Worm (Caenorhabditis elegans): Measurements from ENCODE around the gene T06F4.1.

Gene T06F4.1

ce11 chrX:4104435-4104834, 25.3 kb upstream of the T06F4.1 start, which contains the start of gene R02E4.1:
R02E4.1 (minus strand) TSS chrX:4104535.
- TF ChIP-seq klf-2 (GFP tag; conservative IDR thresholded peaks at IDR 0.05) = no peak
- no peak for TF ChIP-seq cog-1 (tag; optimal IDR thresholded peaks at IDR 0.05)
- TF ChIP-seq med-1 (GFP tag; optimal IDR thresholded peaks at IDR 0.05; ENCODE audit: insufficient read depth) = no peak
- no peak for TF ChIP-seq ref-1 (GFP tag; conservative IDR thresholded peaks at IDR 0.05)
- TF ChIP-seq tab-1 (GFP tag; IDR thresholded peaks at IDR 0.05) = no peak
- TF ChIP-seq flt-1 (GFP tag; IDR thresholded peaks at IDR 0.05) = no peak
- no peak for TF ChIP-seq T22C8.4 (GFP tag; IDR thresholded peaks at IDR 0.05)
- TF ChIP-seq ztf-23 (GFP tag; IDR thresholded peaks at IDR 0.05) = no peak
- TF ChIP-seq ztf-29 (GFP tag; IDR thresholded peaks at IDR 0.05) = no peak

ce11 chrX:4103071-4103470, 23.9 kb upstream of the T06F4.1 start:
- TF ChIP-seq tab-1 (GFP tag; IDR thresholded peaks at IDR 0.05) (no peak), ztf-29 (GFP tag; IDR thresholded peaks at IDR 0.05) (no peak), flt-1 (GFP tag; IDR thresholded peaks at IDR 0.05) (no peak), ztf-23 (GFP tag; IDR thresholded peaks at IDR 0.05) (no peak), cog-1 (tag; optimal IDR thresholded peaks at IDR 0.05) (no peak), T22C8.4 (GFP tag; IDR thresholded peaks at IDR 0.05) (no peak), ref-1 (GFP tag; conservative IDR thresholded peaks at IDR 0.05) (no peak), med-1 (GFP tag; optimal IDR thresholded peaks at IDR 0.05; ENCODE audit: insufficient read depth) (no peak), klf-2 (GFP tag; conservative IDR thresholded peaks at IDR 0.05) (no peak)

ce11 chrX:4102075-4102598, 23.0 kb upstream of the T06F4.1 start, which contains the start of gene R02E4.3:
R02E4.3 (minus strand) TSS chrX:4102125.
- TF ChIP-seq tab-1 (GFP tag; IDR thresholded peaks at IDR 0.05) (no peak), flt-1 (GFP tag; IDR thresholded peaks at IDR 0.05) (no peak), cog-1 (tag; optimal IDR thresholded peaks at IDR 0.05) (no peak), ztf-29 (GFP tag; IDR thresholded peaks at IDR 0.05) (no peak), ref-1 (GFP tag; conservative IDR thresholded peaks at IDR 0.05) (no peak), med-1 (GFP tag; optimal IDR thresholded peaks at IDR 0.05; ENCODE audit: insufficient read depth) (no peak), T22C8.4 (GFP tag; IDR thresholded peaks at IDR 0.05) (no peak), klf-2 (GFP tag; conservative IDR thresholded peaks at IDR 0.05) (no peak), ztf-23 (GFP tag; IDR thresholded peaks at IDR 0.05) (no peak)

- TF ChIP-seq flt-1 (GFP tag; IDR thresholded peaks at IDR 0.05) = no peak
- no peak for TF ChIP-seq cog-1 (tag; optimal IDR thresholded peaks at IDR 0.05)
- TF ChIP-seq med-1 (GFP tag; optimal IDR thresholded peaks at IDR 0.05; ENCODE audit: insufficient read depth) = no peak
- TF ChIP-seq tab-1 (GFP tag; IDR thresholded peaks at IDR 0.05) = no peak
- no peak for TF ChIP-seq ztf-29 (GFP tag; IDR thresholded peaks at IDR 0.05)
- no peak for TF ChIP-seq T22C8.4 (GFP tag; IDR thresholded peaks at IDR 0.05)
- TF ChIP-seq ztf-23 (GFP tag; IDR thresholded peaks at IDR 0.05) = no peak
- no peak for TF ChIP-seq klf-2 (GFP tag; conservative IDR thresholded peaks at IDR 0.05)
- no peak for TF ChIP-seq ref-1 (GFP tag; conservative IDR thresholded peaks at IDR 0.05)
These were observed 22.0 kb upstream of the T06F4.1 start for ce11 chrX:4101213-4101612.

- TF ChIP-seq flt-1 (GFP tag; IDR thresholded peaks at IDR 0.05) (no peak), cog-1 (tag; optimal IDR thresholded peaks at IDR 0.05) (no peak), ztf-23 (GFP tag; IDR thresholded peaks at IDR 0.05) (no peak), ref-1 (GFP tag; conservative IDR thresholded peaks at IDR 0.05) (no peak), klf-2 (GFP tag; conservative IDR thresholded peaks at IDR 0.05) (no peak), med-1 (GFP tag; optimal IDR thresholded peaks at IDR 0.05; ENCODE audit: insufficient read depth) (no peak), T22C8.4 (GFP tag; IDR thresholded peaks at IDR 0.05) (no peak), ztf-29 (GFP tag; IDR thresholded peaks at IDR 0.05) (no peak), tab-1 (GFP tag; IDR thresholded peaks at IDR 0.05) (no peak)
These were observed 21.3 kb upstream of the T06F4.1 start, which contains the start of gene clh-4 for ce11 chrX:4100473-4100872. clh-4 (minus strand) TSS chrX:4100573.

- TF ChIP-seq klf-2 (GFP tag; conservative IDR thresholded peaks at IDR 0.05) (no peak), T22C8.4 (GFP tag; IDR thresholded peaks at IDR 0.05) (no peak), flt-1 (GFP tag; IDR thresholded peaks at IDR 0.05) (no peak), tab-1 (GFP tag; IDR thresholded peaks at IDR 0.05) (no peak), ref-1 (GFP tag; conservative IDR thresholded peaks at IDR 0.05) (no peak), ztf-23 (GFP tag; IDR thresholded peaks at IDR 0.05) (no peak), ztf-29 (GFP tag; IDR thresholded peaks at IDR 0.05) (no peak), med-1 (GFP tag; optimal IDR thresholded peaks at IDR 0.05; ENCODE audit: insufficient read depth) (no peak)
These were observed 15.8 kb upstream of the T06F4.1 start for ce11 chrX:4094979-4095378.

- no peak for TF ChIP-seq med-1 (GFP tag; optimal IDR thresholded peaks at IDR 0.05; ENCODE audit: insufficient read depth)
- no peak for TF ChIP-seq cog-1 (tag; optimal IDR thresholded peaks at IDR 0.05)
- no peak for TF ChIP-seq ztf-29 (GFP tag; IDR thresholded peaks at IDR 0.05)
- no peak for TF ChIP-seq T22C8.4 (GFP tag; IDR thresholded peaks at IDR 0.05)
- TF ChIP-seq klf-2 (GFP tag; conservative IDR thresholded peaks at IDR 0.05) = no peak
- no peak for TF ChIP-seq ref-1 (GFP tag; conservative IDR thresholded peaks at IDR 0.05)
- TF ChIP-seq ztf-23 (GFP tag; IDR thresholded peaks at IDR 0.05) = no peak
- TF ChIP-seq tab-1 (GFP tag; IDR thresholded peaks at IDR 0.05) = no peak
- TF ChIP-seq flt-1 (GFP tag; IDR thresholded peaks at IDR 0.05) = no peak
These were observed 9.8 kb upstream of the T06F4.1 start for ce11 chrX:4088943-4089342.

- no peak for TF ChIP-seq tab-1 (GFP tag; IDR thresholded peaks at IDR 0.05)
- TF ChIP-seq cog-1 (tag; optimal IDR thresholded peaks at IDR 0.05) = no peak
- TF ChIP-seq med-1 (GFP tag; optimal IDR thresholded peaks at IDR 0.05; ENCODE audit: insufficient read depth) = no peak
- TF ChIP-seq T22C8.4 (GFP tag; IDR thresholded peaks at IDR 0.05) = no peak
- TF ChIP-seq ref-1 (GFP tag; conservative IDR thresholded peaks at IDR 0.05) = no peak
- no peak for TF ChIP-seq ztf-29 (GFP tag; IDR thresholded peaks at IDR 0.05)
- TF ChIP-seq flt-1 (GFP tag; IDR thresholded peaks at IDR 0.05) = no peak
- no peak for TF ChIP-seq ztf-23 (GFP tag; IDR thresholded peaks at IDR 0.05)
- no peak for TF ChIP-seq klf-2 (GFP tag; conservative IDR thresholded peaks at IDR 0.05)
These were observed 6.3 kb upstream of the T06F4.1 start for ce11 chrX:4085489-4085888.

ce11 chrX:4075934-4076333, 3.2 kb downstream of the T06F4.1 start:
- no peak for TF ChIP-seq ztf-23 (GFP tag; IDR thresholded peaks at IDR 0.05)
- no peak for TF ChIP-seq T22C8.4 (GFP tag; IDR thresholded peaks at IDR 0.05)
- TF ChIP-seq flt-1 (GFP tag; IDR thresholded peaks at IDR 0.05) = no peak
- TF ChIP-seq cog-1 (tag; optimal IDR thresholded peaks at IDR 0.05) = no peak
- no peak for TF ChIP-seq tab-1 (GFP tag; IDR thresholded peaks at IDR 0.05)
- TF ChIP-seq ztf-29 (GFP tag; IDR thresholded peaks at IDR 0.05) = no peak
- TF ChIP-seq klf-2 (GFP tag; conservative IDR thresholded peaks at IDR 0.05) = no peak

Measured in whole organism, midembryonic.